Fruit fly (Drosophila melanogaster) whole organism, embryonic: ENCODE measurements around the gene Lsm12a.
A peak's percentile ranks its signal among the peaks of the same experiment; 100 is the strongest.

Experiments used
- Atf6 ChIP-seq: fragments of 200-800 bp; sonication (Bioruptor generic); IDR thresholded peaks from 2 replicates; pipeline ENCODE4 v1.3.6; 2022; ENCODE audit warnings: missing biosample characterization, missing genetic modification characterization
- CG10147 ChIP-seq: fragments of 200-800 bp; sonication (Bioruptor generic); optimal IDR thresholded peaks from 2 replicates; lab custom pipeline; 2019; ENCODE audit warnings: missing biosample characterization, mild to moderate bottlenecking, missing genetic modification characterization, moderate library complexity
- CG10209 ChIP-seq: fragments of 200-800 bp; sonication (Bioruptor generic); optimal IDR thresholded peaks from 3 replicates; lab custom pipeline; 2017; ENCODE audit warnings: missing biosample characterization, mild to moderate bottlenecking, missing genetic modification characterization, missing genetic modification reagents
- CG1024 ChIP-seq: fragments of 200-800 bp; sonication (Bioruptor generic); IDR thresholded peaks from 2 replicates; pipeline ENCODE4 v1.3.6; 2022; ENCODE audit warnings: missing biosample characterization, missing genetic modification characterization
- CG10565 ChIP-seq: fragments of 200-800 bp; sonication (Bioruptor generic); optimal IDR thresholded peaks from 3 replicates; lab custom pipeline; 2016; ENCODE audit warnings: missing biosample characterization, mild to moderate bottlenecking, missing genetic modification characterization
- CG10654 ChIP-seq: fragments of 200-800 bp; sonication (Bioruptor generic); optimal IDR thresholded peaks from 2 replicates; lab custom pipeline; 2016; ENCODE audit warnings: missing biosample characterization, missing genetic modification characterization
- CG11093 ChIP-seq: fragments of 200-800 bp; sonication (Bioruptor generic); IDR thresholded peaks from 3 replicates; pipeline ENCODE4 v1.3.6; 2022; ENCODE audit warnings: missing biosample characterization, missing genetic modification characterization
- CG11456 ChIP-seq: fragments of 200-800 bp; sonication (Bioruptor generic); IDR thresholded peaks from 3 replicates; pipeline ENCODE4 v1.3.6; 2022; ENCODE audit warnings: missing biosample characterization, missing genetic modification characterization
- CG13287 ChIP-seq: fragments of 200-800 bp; sonication (Bioruptor generic); IDR thresholded peaks from 2 replicates; pipeline ENCODE4 v1.3.6; 2022; ENCODE audit warnings: missing biosample characterization, missing genetic modification characterization; ENCODE audit not compliant: partially characterized antibody
- CG13624 ChIP-seq: fragments of 200-800 bp; sonication (Bioruptor generic); optimal IDR thresholded peaks from 2 replicates; lab custom pipeline; 2016; ENCODE audit warnings: missing biosample characterization, missing genetic modification characterization
- CG13894 ChIP-seq: fragments of 200-800 bp; sonication (Bioruptor generic); optimal IDR thresholded peaks from 3 replicates; lab custom pipeline; 2018; ENCODE audit warnings: missing biosample characterization, mild to moderate bottlenecking, missing genetic modification characterization, moderate library complexity
- CG15601 ChIP-seq: fragments of 200-800 bp; sonication (Bioruptor generic); optimal IDR thresholded peaks from 3 replicates; lab custom pipeline; 2019; ENCODE audit warnings: missing biosample characterization, mild to moderate bottlenecking, missing genetic modification characterization, moderate library complexity
- CG16815 ChIP-seq: fragments of 200-800 bp; sonication (Bioruptor generic); optimal IDR thresholded peaks from 3 replicates; lab custom pipeline; 2017; ENCODE audit warnings: missing biosample characterization, mild to moderate bottlenecking, missing genetic modification characterization
- CG17802 ChIP-seq: fragments of 200-800 bp; sonication (Bioruptor generic); optimal IDR thresholded peaks from 2 replicates; lab custom pipeline; 2018; ENCODE audit warnings: missing biosample characterization, mild to moderate bottlenecking, missing genetic modification characterization, moderate library complexity
- CG18262 ChIP-seq: fragments of 200-800 bp; optimal IDR thresholded peaks from 3 replicates; lab custom pipeline; 2019; ENCODE audit warnings: missing biosample characterization, mild to moderate bottlenecking, missing genetic modification characterization, moderate library complexity
- CG2202 ChIP-seq: fragments of 200-800 bp; sonication (Bioruptor generic); optimal IDR thresholded peaks from 2 replicates; lab custom pipeline; 2018; ENCODE audit warnings: missing biosample characterization, mild to moderate bottlenecking, missing genetic modification characterization
- CG31441 ChIP-seq: fragments of 200-800 bp; sonication (Bioruptor generic); IDR thresholded peaks from 2 replicates; pipeline ENCODE4 v1.3.6; 2022; ENCODE audit warnings: missing biosample characterization, missing genetic modification characterization
- CG32772 ChIP-seq: fragments of 200-800 bp; sonication (Bioruptor generic); IDR thresholded peaks from 2 replicates; pipeline ENCODE4 v1.3.6; 2022; ENCODE audit warnings: missing biosample characterization, missing genetic modification characterization
- CG4404 ChIP-seq: fragments of 200-800 bp; sonication (Bioruptor generic); IDR thresholded peaks from 2 replicates; pipeline ENCODE4 v1.3.6; 2022; ENCODE audit warnings: missing biosample characterization, missing genetic modification characterization
- CG6175 ChIP-seq: fragments of 200-800 bp; sonication (Bioruptor generic); IDR thresholded peaks from 3 replicates; pipeline ENCODE4 v1.3.6; 2022; ENCODE audit warnings: missing biosample characterization, missing genetic modification characterization
- CG7556 ChIP-seq: fragments of 200-800 bp; sonication (Bioruptor generic); optimal IDR thresholded peaks from 2 replicates; lab custom pipeline; 2017; ENCODE audit warnings: missing biosample characterization, mild to moderate bottlenecking, missing genetic modification characterization
- CG9876 ChIP-seq: fragments of 200-800 bp; sonication (Bioruptor generic); optimal IDR thresholded peaks from 2 replicates; lab custom pipeline; 2016; ENCODE audit warnings: missing biosample characterization, missing genetic modification characterization
- D ChIP-seq, 2 experiments: fragments of 200-800 bp in 1 of 2; fragments of >200 bp in 1 of 2; sonication (Bioruptor generic) in 1 of 2; optimal IDR thresholded peaks; 2 replicates in 1 of 2; 3 replicates in 1 of 2; lab custom pipeline; 2017; ENCODE audit warnings: mild to moderate bottlenecking in 1 of 2, missing biosample characterization in 1 of 2, missing genetic modification characterization in 1 of 2, missing genetic modification reagents in 1 of 2
- Doc2 ChIP-seq: fragments of 200-800 bp; sonication (Bioruptor generic); IDR thresholded peaks from 2 replicates; pipeline ENCODE4 v1.3.6; 2022; ENCODE audit warnings: missing biosample characterization, missing genetic modification characterization
- H2.0 ChIP-seq: fragments of 200-800 bp; sonication (Bioruptor generic); IDR thresholded peaks from 2 replicates; pipeline ENCODE4 v1.3.6; 2022; ENCODE audit warnings: missing biosample characterization, missing genetic modification characterization
- HLH4C ChIP-seq: fragments of 200-800 bp; sonication (Bioruptor generic); IDR thresholded peaks from 3 replicates; pipeline ENCODE4 v1.3.6; 2022; ENCODE audit warnings: missing biosample characterization, missing genetic modification characterization; ENCODE audit not compliant: partially characterized antibody
- MBD-R2 ChIP-seq: fragments of 200-800 bp; sonication (Bioruptor generic); IDR thresholded peaks from 2 replicates; pipeline ENCODE4 v1.3.6; 2022; ENCODE audit warnings: missing biosample characterization, missing genetic modification characterization
- MTF-1 ChIP-seq: fragments of 200-800 bp; sonication (Bioruptor generic); optimal IDR thresholded peaks from 2 replicates; lab custom pipeline; 2018; ENCODE audit warnings: missing biosample characterization, mild to moderate bottlenecking, missing genetic modification characterization, borderline replicate concordance
- NC2β ChIP-seq: fragments of 200-800 bp; sonication (Bioruptor generic); optimal IDR thresholded peaks from 2 replicates; lab custom pipeline; 2016; ENCODE audit warnings: missing biosample characterization, missing genetic modification characterization
- NFAT ChIP-seq: fragments of 200-800 bp; sonication (Bioruptor generic); IDR thresholded peaks from 2 replicates; pipeline ENCODE4 v1.3.6; 2022; ENCODE audit warnings: missing biosample characterization, missing genetic modification characterization
- Rfx ChIP-seq: fragments of 200-800 bp; sonication (Bioruptor generic); IDR thresholded peaks from 2 replicates; pipeline ENCODE4 v1.3.6; 2022; ENCODE audit warnings: missing biosample characterization, missing genetic modification characterization
- amos ChIP-seq: fragments of 200-800 bp; sonication (Bioruptor generic); IDR thresholded peaks from 2 replicates; pipeline ENCODE4 v1.3.6; 2022; ENCODE audit warnings: missing biosample characterization, missing genetic modification characterization; ENCODE audit not compliant: partially characterized antibody
- bab2 ChIP-seq: fragments of 200-800 bp; sonication (Bioruptor generic); optimal IDR thresholded peaks from 2 replicates; lab custom pipeline; 2016; ENCODE audit warnings: missing biosample characterization, missing genetic modification characterization
- cas ChIP-seq: fragments of 200-800 bp; sonication (Bioruptor generic); IDR thresholded peaks from 2 replicates; pipeline ENCODE4 v1.3.6; 2022; ENCODE audit warnings: missing biosample characterization, missing genetic modification characterization
- fd3F ChIP-seq: fragments of 200-800 bp; sonication (Bioruptor generic); optimal IDR thresholded peaks from 2 replicates; lab custom pipeline; 2018; ENCODE audit warnings: missing biosample characterization, mild to moderate bottlenecking, missing genetic modification characterization, moderate library complexity
- fu2 ChIP-seq: fragments of 200-800 bp; sonication (Bioruptor generic); optimal IDR thresholded peaks from 2 replicates; lab custom pipeline; 2016; ENCODE audit warnings: missing biosample characterization, missing genetic modification characterization
- grau ChIP-seq: fragments of 200-800 bp; optimal IDR thresholded peaks from 3 replicates; lab custom pipeline; 2019; ENCODE audit warnings: missing biosample characterization, mild to moderate bottlenecking, missing genetic modification characterization, moderate library complexity
- gsb-n ChIP-seq: fragments of 200-800 bp; sonication (Bioruptor generic); optimal IDR thresholded peaks from 3 replicates; lab custom pipeline; 2018; ENCODE audit warnings: missing biosample characterization, mild to moderate bottlenecking, missing genetic modification characterization
- ind ChIP-seq: fragments of 200-800 bp; sonication (Bioruptor generic); optimal IDR thresholded peaks from 3 replicates; lab custom pipeline; 2016; ENCODE audit warnings: missing biosample characterization, missing genetic modification characterization
- inv ChIP-seq: fragments of 200-800 bp; sonication (Bioruptor generic); IDR thresholded peaks from 2 replicates; pipeline ENCODE4 v1.3.6; 2022; ENCODE audit warnings: missing biosample characterization, missing genetic modification characterization; ENCODE audit not compliant: partially characterized antibody
- jing ChIP-seq: fragments of 200-800 bp; sonication (Bioruptor generic); optimal IDR thresholded peaks from 2 replicates; lab custom pipeline; 2018; ENCODE audit warnings: missing biosample characterization, mild to moderate bottlenecking, missing genetic modification characterization
- lola ChIP-seq, 3 experiments: fragments of >200 bp in 2 of 3; fragments of 200-800 bp in 1 of 3; sonication (Bioruptor generic) in 1 of 3; optimal IDR thresholded peaks; 2 replicates each; lab custom pipeline; 2017 to 2019; ENCODE audit warnings: missing biosample characterization in 3 of 3, missing genetic modification characterization in 3 of 3, mild to moderate bottlenecking in 1 of 3, moderate library complexity in 1 of 3
- ranshi ChIP-seq: fragments of 200-800 bp; sonication (Bioruptor generic); IDR thresholded peaks from 2 replicates; pipeline ENCODE4 v1.3.6; 2022; ENCODE audit warnings: missing biosample characterization, missing genetic modification characterization
- repo ChIP-seq: fragments of 200-800 bp; sonication (Bioruptor generic); optimal IDR thresholded peaks from 2 replicates; lab custom pipeline; 2016; ENCODE audit warnings: missing biosample characterization, missing genetic modification characterization
- unpg ChIP-seq: fragments of 200-800 bp; sonication (Bioruptor generic); optimal IDR thresholded peaks from 3 replicates; lab custom pipeline; 2018; ENCODE audit warnings: missing biosample characterization, mild to moderate bottlenecking, missing genetic modification characterization, moderate library complexity

Gene Lsm12a

dm6 chrX:12003437-12004394, 14.7 kb upstream of the Lsm12a start, which contains the start of gene fw (continued):
- TF ChIP-seq CG7556 (GFP tag; lab: Kevin White, UChicago) (no peak), CG2202 (no peak), Rfx (GFP tag; lab: Robert Waterston, UW) (peak; percentile 60; the same call in 1 of the 2 replicates), CG10209 (GFP tag; lab: Kevin White, UChicago) (no peak), fu2 (GFP tag; lab: Kevin White, UChicago) (no peak), NFAT (GFP tag; lab: Robert Waterston, UW) (no peak), NC2β (GFP tag; lab: Kevin White, UChicago) (no peak), CG17802 (tag; lab: Kevin White, UChicago) (no peak), CG9876 (no peak), MTF-1 (GFP tag; lab: Kevin White, UChicago) (peak; percentile 13), jing (GFP tag; lab: Kevin White, UChicago) (no peak), repo (GFP tag; lab: Kevin White, UChicago) (peak; percentile 39), HLH4C (GFP tag; lab: Robert Waterston, UW) (no peak), CG32772 (no peak), CG13624 (GFP tag; lab: Kevin White, UChicago) (no peak), CG13894 (peak; percentile 15), lola (GFP tag; optimal IDR thresholded peaks at IDR 0.05; lab: Kevin White, UChicago) (peak in 1 of 3 experiments; percentile 23), CG13287 (GFP tag; lab: Robert Waterston, UW) (no peak), amos (GFP tag; lab: Robert Waterston, UW) (no peak), grau (tag; lab: Kevin White, UChicago) (no peak), CG6175 (GFP tag; lab: Robert Waterston, UW) (no peak; the same call in 2 of the 3 replicates), CG16815 (GFP tag; lab: Kevin White, UChicago) (peak; percentile 2), D (optimal IDR thresholded peaks at IDR 0.05; lab: Kevin White, UChicago) (no peak), D (GFP tag; optimal IDR thresholded peaks at IDR 0.05; lab: Kevin White, UChicago) (peak; percentile 37), unpg (GFP tag; lab: Kevin White, UChicago) (peak; percentile 63), H2.0 (GFP tag; lab: Robert Waterston, UW) (peak; percentile 46), fd3F (GFP tag; lab: Kevin White, UChicago) (peak; percentile 14), CG11456 (GFP tag; lab: Robert Waterston, UW) (no peak), Doc2 (GFP tag; lab: Robert Waterston, UW) (no peak), bab2 (GFP tag; lab: Kevin White, UChicago) (peak; percentile 15), CG10565 (no peak), ranshi (GFP tag; lab: Robert Waterston, UW) (no peak), CG4404 (GFP tag; lab: Robert Waterston, UW) (no peak), CG15601 (tag; lab: Kevin White, UChicago) (no peak), CG10654 (no peak), Atf6 (no peak), CG18262 (tag; lab: Kevin White, UChicago) (no peak), ind (no peak), inv (GFP tag; lab: Robert Waterston, UW) (no peak), CG31441 (GFP tag; lab: Robert Waterston, UW) (peak; percentile 57; the same call in 1 of the 2 replicates), cas (GFP tag; lab: Robert Waterston, UW) (no peak), CG10147 (no peak), CG11093 (GFP tag; lab: Robert Waterston, UW) (no peak), gsb-n (tag; lab: Kevin White, UChicago) (no peak), CG1024 (GFP tag; lab: Robert Waterston, UW) (no peak), MBD-R2 (GFP tag; lab: Robert Waterston, UW) (no peak)
